Worm (Caenorhabditis elegans): ENCODE data around the gene rpb-4.

The rpb-4 gene

ce11 chrII:7345858-7346257 is 28.4 kb upstream of the rpb-4 start:
- no peak for TF ChIP-seq ztf-29 (GFP tag; IDR thresholded peaks at IDR 0.05)
- no peak for TF ChIP-seq ztf-23 (GFP tag; IDR thresholded peaks at IDR 0.05)
- TF ChIP-seq med-1 (GFP tag; optimal IDR thresholded peaks at IDR 0.05; ENCODE audit: insufficient read depth) = no peak
- TF ChIP-seq cog-1 (tag; optimal IDR thresholded peaks at IDR 0.05) = no peak
- TF ChIP-seq flt-1 (GFP tag; IDR thresholded peaks at IDR 0.05) = no peak
- TF ChIP-seq klf-2 (GFP tag; conservative IDR thresholded peaks at IDR 0.05) = no peak
- no peak for TF ChIP-seq tab-1 (GFP tag; IDR thresholded peaks at IDR 0.05)
- no peak for TF ChIP-seq T22C8.4 (GFP tag; IDR thresholded peaks at IDR 0.05)
- TF ChIP-seq ref-1 (GFP tag; conservative IDR thresholded peaks at IDR 0.05) = no peak

- TF ChIP-seq flt-1 (GFP tag; IDR thresholded peaks at IDR 0.05) = no peak
Measured at ce11 chrII:7348063-7348462, 26.2 kb upstream of the rpb-4 start.

- TF ChIP-seq cog-1 (tag; optimal IDR thresholded peaks at IDR 0.05) = no peak
- no peak for TF ChIP-seq T22C8.4 (GFP tag; IDR thresholded peaks at IDR 0.05)
- no peak for TF ChIP-seq ref-1 (GFP tag; conservative IDR thresholded peaks at IDR 0.05)
- no peak for TF ChIP-seq klf-2 (GFP tag; conservative IDR thresholded peaks at IDR 0.05)
- no peak for TF ChIP-seq ztf-29 (GFP tag; IDR thresholded peaks at IDR 0.05)
- no peak for TF ChIP-seq med-1 (GFP tag; optimal IDR thresholded peaks at IDR 0.05; ENCODE audit: insufficient read depth)
- TF ChIP-seq ztf-23 (GFP tag; IDR thresholded peaks at IDR 0.05) = no peak
- TF ChIP-seq tab-1 (GFP tag; IDR thresholded peaks at IDR 0.05) = no peak
- TF ChIP-seq flt-1 (GFP tag; IDR thresholded peaks at IDR 0.05) = no peak
Measured at ce11 chrII:7352507-7352906, 21.8 kb upstream of the rpb-4 start, which contains the start of gene hsp-4. TSS of gene hsp-4 (minus strand) at chrII:7352645.

DNA sequence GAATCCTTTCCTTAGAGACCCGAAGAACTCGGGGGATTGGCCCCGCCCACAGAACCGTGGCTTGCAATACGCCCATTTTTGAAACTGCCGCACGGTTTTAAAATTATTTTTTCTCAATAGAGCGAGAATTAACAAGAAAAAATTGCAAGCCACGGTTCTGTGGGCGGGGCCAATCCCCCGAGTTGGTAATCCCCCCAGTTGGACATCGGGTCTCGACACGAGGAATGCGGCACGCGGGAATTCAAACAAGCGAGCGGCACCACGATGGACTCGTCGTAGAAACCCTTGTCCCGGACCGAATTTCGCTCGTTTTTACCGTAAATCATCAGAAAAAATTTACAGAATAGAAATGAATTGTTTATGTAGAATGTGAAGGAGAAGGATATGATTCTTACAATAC is 21.3 kb upstream of the rpb-4 start:
- TF ChIP-seq tab-1 (GFP tag; IDR thresholded peaks at IDR 0.05) = no peak
- 0 out of 2 replicates have a peak, but pooled peaks have one; percentile 33 for TF ChIP-seq flt-1 (GFP tag; IDR thresholded peaks at IDR 0.05)
- TF ChIP-seq ztf-29 (GFP tag; IDR thresholded peaks at IDR 0.05) = no peak
- TF ChIP-seq klf-2 (GFP tag; conservative IDR thresholded peaks at IDR 0.05) = no peak
- no peak for TF ChIP-seq ztf-23 (GFP tag; IDR thresholded peaks at IDR 0.05)
- TF ChIP-seq med-1 (GFP tag; optimal IDR thresholded peaks at IDR 0.05; ENCODE audit: insufficient read depth) = no peak

DNA sequence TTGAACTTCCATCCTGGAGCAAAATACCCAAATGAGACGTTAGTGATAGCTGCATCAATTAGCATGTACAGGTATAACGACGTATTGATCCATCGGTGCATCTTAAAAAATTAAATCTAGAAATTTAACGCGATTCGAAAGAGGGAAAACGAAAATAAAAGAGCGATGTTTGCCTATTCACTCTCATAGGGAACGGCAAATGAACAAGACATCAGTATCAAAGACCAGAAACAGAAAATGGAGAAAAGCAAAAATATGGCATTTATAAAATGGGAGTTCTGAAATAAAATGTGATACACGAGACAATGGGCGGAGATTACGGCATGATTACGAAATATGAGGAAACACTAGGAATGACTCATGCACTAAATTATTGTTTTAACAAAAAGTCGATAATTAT is 18.0 kb upstream of the rpb-4 start, which contains the start of gene haf-2:
TSS of gene haf-2 (minus strand) at position 101 of the 400 bp plus-strand sequence.
- TF ChIP-seq ref-1 (GFP tag; conservative IDR thresholded peaks at IDR 0.05) (no peak), med-1 (GFP tag; optimal IDR thresholded peaks at IDR 0.05; ENCODE audit: insufficient read depth) (no peak), flt-1 (GFP tag; IDR thresholded peaks at IDR 0.05) (no peak), ztf-23 (GFP tag; IDR thresholded peaks at IDR 0.05) (no peak), tab-1 (GFP tag; IDR thresholded peaks at IDR 0.05) (no peak), klf-2 (GFP tag; conservative IDR thresholded peaks at IDR 0.05) (no peak), ztf-29 (GFP tag; IDR thresholded peaks at IDR 0.05) (no peak), cog-1 (tag; optimal IDR thresholded peaks at IDR 0.05) (no peak), T22C8.4 (GFP tag; IDR thresholded peaks at IDR 0.05) (no peak)

DNA sequence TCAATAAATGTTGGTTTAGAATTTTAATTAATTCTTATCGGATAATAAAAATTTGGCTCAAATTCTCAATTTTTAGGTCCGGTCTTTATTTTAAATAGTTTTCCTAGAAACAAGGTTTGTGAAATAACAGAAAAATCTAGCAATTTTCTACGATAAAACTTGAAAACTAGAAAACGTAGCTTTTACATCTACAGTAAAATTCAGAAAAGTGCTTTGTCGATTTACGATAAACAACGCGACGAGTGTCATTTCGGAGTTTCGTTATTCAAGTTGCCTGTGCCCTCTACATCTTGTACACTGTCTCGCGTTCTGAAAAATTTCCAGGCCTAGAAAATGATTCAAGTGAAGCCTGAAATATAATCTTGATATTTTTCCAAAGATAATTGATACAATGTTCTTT is 17.5 kb upstream of the rpb-4 start:
- no peak for TF ChIP-seq cog-1 (tag; optimal IDR thresholded peaks at IDR 0.05)
- no peak for TF ChIP-seq tab-1 (GFP tag; IDR thresholded peaks at IDR 0.05)
- no peak for TF ChIP-seq ztf-29 (GFP tag; IDR thresholded peaks at IDR 0.05)
- TF ChIP-seq ref-1 (GFP tag; conservative IDR thresholded peaks at IDR 0.05) = no peak
- no peak for TF ChIP-seq T22C8.4 (GFP tag; IDR thresholded peaks at IDR 0.05)

- TF ChIP-seq ref-1 (GFP tag; conservative IDR thresholded peaks at IDR 0.05) (no peak), cog-1 (tag; optimal IDR thresholded peaks at IDR 0.05) (no peak), med-1 (GFP tag; optimal IDR thresholded peaks at IDR 0.05; ENCODE audit: insufficient read depth) (no peak), klf-2 (GFP tag; conservative IDR thresholded peaks at IDR 0.05) (no peak), flt-1 (GFP tag; IDR thresholded peaks at IDR 0.05) (no peak), tab-1 (GFP tag; IDR thresholded peaks at IDR 0.05) (no peak), ztf-29 (GFP tag; IDR thresholded peaks at IDR 0.05) (no peak), ztf-23 (GFP tag; IDR thresholded peaks at IDR 0.05) (no peak), T22C8.4 (GFP tag; IDR thresholded peaks at IDR 0.05) (no peak)
Measured at ce11 chrII:7357176-7357575, 17.1 kb upstream of the rpb-4 start.

DNA sequence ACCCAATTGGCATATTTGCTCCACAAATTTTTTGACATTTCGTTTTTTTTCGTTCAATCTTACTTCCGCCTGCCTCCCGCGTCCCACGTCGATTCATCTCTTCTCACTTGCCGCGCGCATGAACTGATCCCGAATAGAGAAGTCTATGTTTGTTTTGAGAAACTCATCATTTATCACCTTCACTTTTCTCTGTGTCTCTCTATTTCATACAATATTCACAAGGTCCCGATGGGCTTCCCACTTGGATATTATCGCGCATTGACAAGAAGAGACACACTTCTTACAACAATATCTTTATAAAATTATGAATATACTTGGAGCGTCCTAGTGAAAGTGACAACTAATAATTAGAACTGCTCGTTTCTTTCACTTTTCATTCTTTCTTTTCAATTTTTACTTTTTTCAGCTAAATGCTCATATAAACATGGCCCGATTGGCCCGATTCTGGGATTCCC is 15.8 kb upstream of the rpb-4 start, which contains the start of gene insc-1:
TSS of gene insc-1 (plus strand) at position 405 of the 455 bp plus-strand sequence.
- TF ChIP-seq ztf-29 (GFP tag; IDR thresholded peaks at IDR 0.05) = no peak
- no peak for TF ChIP-seq ref-1 (GFP tag; conservative IDR thresholded peaks at IDR 0.05)
- no peak for TF ChIP-seq T22C8.4 (GFP tag; IDR thresholded peaks at IDR 0.05)
- no peak for TF ChIP-seq ztf-23 (GFP tag; IDR thresholded peaks at IDR 0.05)
- no peak for TF ChIP-seq med-1 (GFP tag; optimal IDR thresholded peaks at IDR 0.05; ENCODE audit: insufficient read depth)
- no peak for TF ChIP-seq klf-2 (GFP tag; conservative IDR thresholded peaks at IDR 0.05)
- no peak for TF ChIP-seq tab-1 (GFP tag; IDR thresholded peaks at IDR 0.05)
- TF ChIP-seq cog-1 (tag; optimal IDR thresholded peaks at IDR 0.05) = no peak
- TF ChIP-seq flt-1 (GFP tag; IDR thresholded peaks at IDR 0.05) = no peak

- peak; percentile 66 for TF ChIP-seq cog-1 (tag; optimal IDR thresholded peaks at IDR 0.05)
- TF ChIP-seq ztf-23 (GFP tag; IDR thresholded peaks at IDR 0.05) = no peak
Measured at ce11 chrII:7363990-7364455, 10.3 kb upstream of the rpb-4 start, which contains the start of gene msra-1. TSS of gene msra-1 (minus strand) at chrII:7364040.

ce11 chrII:7368761-7369160 is 5.5 kb upstream of the rpb-4 start, which contains the start of gene F43E2.6:
TSS of gene F43E2.6 (minus strand) at chrII:7368861.
- TF ChIP-seq med-1 (GFP tag; optimal IDR thresholded peaks at IDR 0.05; ENCODE audit: insufficient read depth) (no peak), ref-1 (GFP tag; conservative IDR thresholded peaks at IDR 0.05) (no peak), cog-1 (tag; optimal IDR thresholded peaks at IDR 0.05) (no peak), ztf-23 (GFP tag; IDR thresholded peaks at IDR 0.05) (no peak), T22C8.4 (GFP tag; IDR thresholded peaks at IDR 0.05) (no peak), flt-1 (GFP tag; IDR thresholded peaks at IDR 0.05) (no peak), klf-2 (GFP tag; conservative IDR thresholded peaks at IDR 0.05) (no peak), tab-1 (GFP tag; IDR thresholded peaks at IDR 0.05) (no peak), ztf-29 (GFP tag; IDR thresholded peaks at IDR 0.05) (no peak)

Data from whole organism, midembryonic.